Fruit fly (Drosophila melanogaster) whole organism, embryonic: Measurements from ENCODE around the gene CG6688.
A peak's percentile ranks its signal among the peaks of the same experiment; 100 is the strongest.

ENCODE experiments used
- CG10366 ChIP-seq: fragments of 200-800 bp; sonication (Bioruptor generic); IDR thresholded peaks from 2 replicates; pipeline ENCODE4 v1.3.6; 2022; ENCODE audit warnings: missing biosample characterization, missing genetic modification characterization
- CG11456 ChIP-seq: fragments of 200-800 bp; sonication (Bioruptor generic); IDR thresholded peaks from 3 replicates; pipeline ENCODE4 v1.3.6; 2022; ENCODE audit warnings: missing biosample characterization, missing genetic modification characterization
- CG12391 ChIP-seq: fragments of 200-800 bp; sonication (Bioruptor generic); optimal IDR thresholded peaks from 3 replicates; lab custom pipeline; 2018; ENCODE audit warnings: missing biosample characterization, mild to moderate bottlenecking, missing genetic modification characterization, moderate library complexity
- CG13424 ChIP-seq: fragments of 200-800 bp; sonication (Bioruptor generic); optimal IDR thresholded peaks from 2 replicates; lab custom pipeline; 2019; ENCODE audit warnings: missing biosample characterization, mild to moderate bottlenecking, missing genetic modification characterization, moderate library complexity
- CG1602 ChIP-seq: fragments of 200-800 bp; sonication (Bioruptor generic); optimal IDR thresholded peaks from 3 replicates; lab custom pipeline; 2016; ENCODE audit warnings: missing biosample characterization, missing genetic modification characterization
- CG16813 ChIP-seq: fragments of 200-800 bp; sonication (Bioruptor generic); IDR thresholded peaks from 3 replicates; pipeline ENCODE4 v1.3.6; 2022; ENCODE audit warnings: missing biosample characterization, missing genetic modification characterization; ENCODE audit not compliant: partially characterized antibody
- CG17328 ChIP-seq: fragments of 200-800 bp; sonication (Bioruptor generic); IDR thresholded peaks from 2 replicates; pipeline ENCODE4 v1.3.6; 2022; ENCODE audit warnings: missing biosample characterization, missing genetic modification characterization
- CG17385 ChIP-seq: fragments of 200-800 bp; sonication (Bioruptor generic); optimal IDR thresholded peaks from 3 replicates; lab custom pipeline; 2018; ENCODE audit warnings: missing biosample characterization, mild to moderate bottlenecking, missing genetic modification characterization
- CG17568 ChIP-seq: fragments of 200-800 bp; sonication (Bioruptor generic); optimal IDR thresholded peaks from 2 replicates; lab custom pipeline; 2018; ENCODE audit warnings: missing biosample characterization, mild to moderate bottlenecking, missing genetic modification characterization, moderate library complexity
- CG2120 ChIP-seq: fragments of 200-800 bp; sonication (Bioruptor generic); optimal IDR thresholded peaks from 3 replicates; lab custom pipeline; 2016; ENCODE audit warnings: missing biosample characterization, missing genetic modification characterization
- CG32772 ChIP-seq: fragments of 200-800 bp; sonication (Bioruptor generic); IDR thresholded peaks from 2 replicates; pipeline ENCODE4 v1.3.6; 2022; ENCODE audit warnings: missing biosample characterization, missing genetic modification characterization
- CG33557 ChIP-seq: fragments of 200-800 bp; sonication (Bioruptor generic); optimal IDR thresholded peaks from 2 replicates; lab custom pipeline; 2019; ENCODE audit warnings: missing biosample characterization, mild to moderate bottlenecking, missing genetic modification characterization, moderate library complexity
- CG4282 ChIP-seq: fragments of 200-800 bp; sonication (Bioruptor generic); optimal IDR thresholded peaks from 2 replicates; lab custom pipeline; 2016; ENCODE audit warnings: missing biosample characterization, missing genetic modification characterization
- CG6254 ChIP-seq: fragments of 200-800 bp; sonication (Bioruptor generic); optimal IDR thresholded peaks from 3 replicates; lab custom pipeline; 2017; ENCODE audit warnings: mild to moderate bottlenecking, missing biosample characterization, missing genetic modification reagents, missing genetic modification characterization
- CG6683 ChIP-seq: fragments of 200-800 bp; sonication (Bioruptor generic); optimal IDR thresholded peaks from 2 replicates; lab custom pipeline; 2017; ENCODE audit warnings: missing biosample characterization, mild to moderate bottlenecking, missing genetic modification characterization, missing genetic modification reagents
- Dad ChIP-seq: fragments of 200-800 bp; sonication (Bioruptor generic); optimal IDR thresholded peaks from 3 replicates; lab custom pipeline; 2016; ENCODE audit warnings: missing biosample characterization, missing genetic modification characterization
- Doc2 ChIP-seq: fragments of 200-800 bp; sonication (Bioruptor generic); IDR thresholded peaks from 2 replicates; pipeline ENCODE4 v1.3.6; 2022; ENCODE audit warnings: missing biosample characterization, missing genetic modification characterization
- Dp ChIP-seq: fragments of 200-800 bp; sonication (Bioruptor generic); optimal IDR thresholded peaks from 2 replicates; lab custom pipeline; 2018; ENCODE audit warnings: missing biosample characterization, mild to moderate bottlenecking, missing genetic modification characterization, moderate library complexity
- E2f1 ChIP-seq: fragments of 200-800 bp; sonication (Bioruptor generic); IDR thresholded peaks from 2 replicates; pipeline ENCODE4 v1.3.6; 2022; ENCODE audit warnings: missing biosample characterization, missing genetic modification characterization
- HLH3B ChIP-seq: fragments of 200-800 bp; sonication (Bioruptor generic); IDR thresholded peaks from 2 replicates; pipeline ENCODE4 v1.3.6; 2022; ENCODE audit warnings: missing biosample characterization, missing genetic modification characterization
- HLH54F ChIP-seq: fragments of 200-800 bp; sonication (Bioruptor generic); optimal IDR thresholded peaks from 3 replicates; lab custom pipeline; 2016; ENCODE audit warnings: missing biosample characterization, missing genetic modification characterization
- HmgZ ChIP-seq: fragments of 200-800 bp; sonication (Bioruptor generic); optimal IDR thresholded peaks from 2 replicates; lab custom pipeline; 2018; ENCODE audit warnings: missing biosample characterization, mild to moderate bottlenecking, missing genetic modification characterization
- Hsf ChIP-seq: fragments of 200-800 bp; sonication (Bioruptor generic); optimal IDR thresholded peaks from 3 replicates; lab custom pipeline; 2016; ENCODE audit warnings: missing biosample characterization, missing genetic modification characterization
- Max ChIP-seq: fragments of 200-800 bp; sonication (Bioruptor generic); optimal IDR thresholded peaks from 2 replicates; lab custom pipeline; 2016; ENCODE audit warnings: missing biosample characterization, mild to moderate bottlenecking, missing genetic modification characterization
- NfI ChIP-seq: fragments of 200-800 bp; sonication (Bioruptor generic); optimal IDR thresholded peaks from 3 replicates; lab custom pipeline; 2018; ENCODE audit warnings: missing biosample characterization, mild to moderate bottlenecking, missing genetic modification characterization, moderate library complexity
- Oli ChIP-seq: fragments of 200-800 bp; sonication (Bioruptor generic); optimal IDR thresholded peaks from 2 replicates; lab custom pipeline; 2018; ENCODE audit warnings: missing biosample characterization, mild to moderate bottlenecking, missing genetic modification characterization, moderate library complexity
- Six4 ChIP-seq: fragments of 200-800 bp; sonication (Bioruptor generic); optimal IDR thresholded peaks from 2 replicates; lab custom pipeline; 2016; ENCODE audit warnings: missing biosample characterization, missing genetic modification characterization
- Sox102F ChIP-seq: fragments of 200-800 bp; sonication (Bioruptor generic); optimal IDR thresholded peaks from 2 replicates; lab custom pipeline; 2018; ENCODE audit warnings: missing biosample characterization, mild to moderate bottlenecking, missing genetic modification characterization, moderate library complexity
- chn ChIP-seq: fragments of 200-800 bp; sonication (Bioruptor generic); optimal IDR thresholded peaks from 2 replicates; lab custom pipeline; 2016; ENCODE audit warnings: missing biosample characterization, missing genetic modification characterization
- dmrt11E ChIP-seq: fragments of 200-800 bp; sonication (Bioruptor generic); optimal IDR thresholded peaks from 3 replicates; lab custom pipeline; 2018; ENCODE audit warnings: missing biosample characterization, mild to moderate bottlenecking, missing genetic modification characterization, moderate library complexity
- dmrt99B ChIP-seq: fragments of 200-800 bp; sonication (Bioruptor generic); optimal IDR thresholded peaks from 2 replicates; lab custom pipeline; 2018; ENCODE audit warnings: missing biosample characterization, mild to moderate bottlenecking, missing genetic modification characterization, moderate library complexity
- esg ChIP-seq: fragments of 200-800 bp; sonication (Bioruptor generic); conservative IDR thresholded peaks from 2 replicates; pipeline ENCODE4 v1.3.6; 2022; ENCODE audit warnings: missing biosample characterization, missing genetic modification characterization
- fd3F ChIP-seq: fragments of 200-800 bp; sonication (Bioruptor generic); optimal IDR thresholded peaks from 2 replicates; lab custom pipeline; 2018; ENCODE audit warnings: missing biosample characterization, mild to moderate bottlenecking, missing genetic modification characterization, moderate library complexity
- grau ChIP-seq: fragments of 200-800 bp; optimal IDR thresholded peaks from 3 replicates; lab custom pipeline; 2019; ENCODE audit warnings: missing biosample characterization, mild to moderate bottlenecking, missing genetic modification characterization, moderate library complexity
- gsb-n ChIP-seq: fragments of 200-800 bp; sonication (Bioruptor generic); optimal IDR thresholded peaks from 3 replicates; lab custom pipeline; 2018; ENCODE audit warnings: missing biosample characterization, mild to moderate bottlenecking, missing genetic modification characterization
- hkb ChIP-seq, 2 experiments: fragments of 200-800 bp in 1 of 2; fragments of >200 bp in 1 of 2; sonication (Bioruptor generic) in 1 of 2; IDR thresholded peaks in 1 of 2; optimal IDR thresholded peaks in 1 of 2; 2 replicates each; pipeline versions ENCODE4 v1.3.6 to Lab custom; 2017 to 2022; ENCODE audit warnings: missing biosample characterization in 1 of 2, missing genetic modification characterization in 1 of 2
- hth ChIP-seq: fragments of >200 bp; optimal IDR thresholded peaks from 2 replicates; lab custom pipeline; 2017; ENCODE audit warnings: inconsistent platforms
- ind ChIP-seq: fragments of 200-800 bp; sonication (Bioruptor generic); optimal IDR thresholded peaks from 3 replicates; lab custom pipeline; 2016; ENCODE audit warnings: missing biosample characterization, missing genetic modification characterization
- jumu ChIP-seq: fragments of 200-800 bp; sonication (Bioruptor generic); optimal IDR thresholded peaks from 3 replicates; lab custom pipeline; 2016; ENCODE audit warnings: missing biosample characterization, missing genetic modification characterization
- kah ChIP-seq: fragments of 200-800 bp; sonication (Bioruptor generic); optimal IDR thresholded peaks from 2 replicates; lab custom pipeline; 2018; ENCODE audit warnings: missing biosample characterization, mild to moderate bottlenecking, missing genetic modification characterization
- lab ChIP-seq: fragments of 200-800 bp; sonication (Bioruptor generic); optimal IDR thresholded peaks from 3 replicates; lab custom pipeline; 2017; ENCODE audit warnings: missing biosample characterization, missing genetic modification characterization, mild to moderate bottlenecking, moderate library complexity, missing genetic modification reagents
- lilli ChIP-seq: fragments of 200-800 bp; sonication (Bioruptor generic); optimal IDR thresholded peaks from 3 replicates; lab custom pipeline; 2016; ENCODE audit warnings: missing biosample characterization, missing genetic modification characterization
- maf-S ChIP-seq: fragments of 200-800 bp; sonication (Bioruptor generic); optimal IDR thresholded peaks from 2 replicates; lab custom pipeline; 2016; ENCODE audit warnings: missing biosample characterization, missing genetic modification characterization
- mam ChIP-seq: fragments of 200-800 bp; sonication (Bioruptor generic); optimal IDR thresholded peaks from 3 replicates; lab custom pipeline; 2016; ENCODE audit warnings: missing biosample characterization, missing genetic modification characterization
- nerfin-2 ChIP-seq: fragments of 200-800 bp; sonication (Bioruptor generic); IDR thresholded peaks from 2 replicates; pipeline ENCODE4 v1.3.6; 2022; ENCODE audit warnings: missing biosample characterization, missing genetic modification characterization; ENCODE audit not compliant: partially characterized antibody
- scrt ChIP-seq: fragments of 200-800 bp; sonication (Bioruptor generic); optimal IDR thresholded peaks from 2 replicates; lab custom pipeline; 2018; ENCODE audit warnings: missing biosample characterization, mild to moderate bottlenecking, missing genetic modification characterization, moderate library complexity
- slp2 ChIP-seq: fragments of 200-800 bp; sonication (Bioruptor generic); optimal IDR thresholded peaks from 2 replicates; lab custom pipeline; 2016; ENCODE audit warnings: missing biosample characterization, missing genetic modification characterization
- ssp ChIP-seq: fragments of 200-800 bp; sonication (Bioruptor generic); IDR thresholded peaks from 2 replicates; pipeline ENCODE4 v1.3.6; 2022; ENCODE audit warnings: missing biosample characterization, missing genetic modification characterization
- tin ChIP-seq: fragments of 200-800 bp; sonication (Bioruptor generic); optimal IDR thresholded peaks from 3 replicates; lab custom pipeline; 2016; ENCODE audit warnings: missing biosample characterization, missing genetic modification characterization
- tna ChIP-seq: fragments of 200-800 bp; sonication (Bioruptor generic); IDR thresholded peaks from 2 replicates; pipeline ENCODE4 v1.3.6; 2022; ENCODE audit warnings: missing biosample characterization, missing genetic modification characterization; ENCODE audit not compliant: partially characterized antibody

The CG6688 gene

dm6 chr3R:23028506-23028905 is 16.3 kb downstream of the CG6688 start (continued):
- TF ChIP-seq CG2120 (peak; percentile 79), Sox102F (peak; percentile 27), ssp (GFP tag; lab: Robert Waterston, UW) (peak; percentile 24; the same call in 1 of the 2 replicates), CG17568 (GFP tag; lab: Kevin White, UChicago) (no peak), CG17385 (GFP tag; lab: Kevin White, UChicago) (peak; percentile 1), ind (GFP tag; lab: Kevin White, UChicago) (peak; percentile 69), Dad (GFP tag; lab: Kevin White, UChicago) (no peak), lab (GFP tag; lab: Kevin White, UChicago) (peak; percentile 68), dmrt11E (tag; lab: Kevin White, UChicago) (peak; percentile 4), kah (GFP tag; lab: Kevin White, UChicago) (no peak), Hsf (GFP tag; lab: Kevin White, UChicago) (peak; percentile 59), dmrt99B (tag; lab: Kevin White, UChicago) (peak; percentile 41), CG32772 (GFP tag; lab: Robert Waterston, UW) (0 out of 2 replicates have a peak, but pooled peaks have one; percentile 36), chn (GFP tag; lab: Kevin White, UChicago) (peak; percentile 26), HLH54F (GFP tag; lab: Kevin White, UChicago) (peak; percentile 56), CG6683 (GFP tag; lab: Kevin White, UChicago) (no peak), gsb-n (tag; lab: Kevin White, UChicago) (no peak), lilli (GFP tag; lab: Kevin White, UChicago) (peak; percentile 75), HLH3B (peak; percentile 14; the same call in 1 of the 2 replicates), NfI (GFP tag; lab: Kevin White, UChicago) (peak; percentile 70), Max (GFP tag; lab: Kevin White, UChicago) (no peak), esg (GFP tag; lab: Robert Waterston, UW) (peak; percentile 62), CG10366 (GFP tag; lab: Robert Waterston, UW) (peak; percentile 58), HmgZ (tag; lab: Kevin White, UChicago) (peak; percentile 15), CG33557 (GFP tag; lab: Kevin White, UChicago) (no peak), tna (GFP tag; lab: Robert Waterston, UW) (no peak), scrt (GFP tag; lab: Kevin White, UChicago) (peak; percentile 22), CG17328 (GFP tag; lab: Robert Waterston, UW) (0 out of 2 replicates have a peak, but pooled peaks have one; percentile 39), mam (GFP tag; lab: Kevin White, UChicago) (peak; percentile 70), jumu (GFP tag; lab: Kevin White, UChicago) (peak; percentile 18), hth (no peak), maf-S (peak; percentile 11), CG16813 (no peak), grau (tag; lab: Kevin White, UChicago) (peak; percentile 62), CG6254 (GFP tag; lab: Kevin White, UChicago) (no peak), CG1602 (GFP tag; lab: Kevin White, UChicago) (peak; percentile 2), Dp (GFP tag; lab: Kevin White, UChicago) (no peak), Six4 (peak; percentile 29), nerfin-2 (no peak), hkb (optimal IDR thresholded peaks at IDR 0.05; lab: Kevin White, UChicago) (no peak), hkb (GFP tag; IDR thresholded peaks at IDR 0.05; lab: Robert Waterston, UW) (no peak), E2f1 (peak; percentile 54; the same call in 1 of the 2 replicates), CG12391 (tag; lab: Kevin White, UChicago) (peak; percentile 32), slp2 (GFP tag; lab: Kevin White, UChicago) (peak; percentile 51), Oli (tag; lab: Kevin White, UChicago) (peak; percentile 32), CG13424 (tag; lab: Kevin White, UChicago) (peak; percentile 30), CG11456 (GFP tag; lab: Robert Waterston, UW) (peak; percentile 67; the same call in 1 of the 3 replicates), CG4282 (no peak), tin (GFP tag; lab: Kevin White, UChicago) (peak; percentile 42), Doc2 (GFP tag; lab: Robert Waterston, UW) (no peak), fd3F (GFP tag; lab: Kevin White, UChicago) (peak; percentile 60)
